Worm (Caenorhabditis elegans): Measurements from ENCODE around the gene srt-47.
A peak's percentile ranks its signal among the peaks of the same experiment; 100 is the strongest.

Gene srt-47

DNA sequence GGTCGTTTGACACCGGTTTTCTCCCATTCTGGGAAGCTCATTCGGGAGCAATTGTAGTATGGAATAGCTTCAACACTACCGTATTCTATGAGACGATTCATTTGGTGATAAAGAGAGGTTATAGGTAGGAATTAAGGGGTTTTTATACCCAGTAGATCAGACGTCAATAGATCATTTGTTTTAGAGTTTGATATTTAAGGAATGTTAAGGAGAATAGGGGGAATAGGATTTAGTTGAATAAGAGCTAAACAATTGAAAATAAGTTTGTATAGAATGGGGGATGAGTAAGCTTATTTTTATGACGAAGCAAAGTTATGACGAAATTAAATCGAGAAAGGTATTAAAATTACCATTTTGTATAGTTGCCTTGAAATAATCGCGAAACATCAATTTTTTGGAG is at the start of gene srt-47:
srt-47 (minus strand) TSS at position 101 of the 400 bp plus-strand sequence.
- TF ChIP-seq dao-5 (tag; optimal IDR thresholded peaks at IDR 0.05) (no peak), him-1 (tag; optimal IDR thresholded peaks at IDR 0.05) (no peak), W03F9.2 (tag; optimal IDR thresholded peaks at IDR 0.05) (no peak)

DNA sequence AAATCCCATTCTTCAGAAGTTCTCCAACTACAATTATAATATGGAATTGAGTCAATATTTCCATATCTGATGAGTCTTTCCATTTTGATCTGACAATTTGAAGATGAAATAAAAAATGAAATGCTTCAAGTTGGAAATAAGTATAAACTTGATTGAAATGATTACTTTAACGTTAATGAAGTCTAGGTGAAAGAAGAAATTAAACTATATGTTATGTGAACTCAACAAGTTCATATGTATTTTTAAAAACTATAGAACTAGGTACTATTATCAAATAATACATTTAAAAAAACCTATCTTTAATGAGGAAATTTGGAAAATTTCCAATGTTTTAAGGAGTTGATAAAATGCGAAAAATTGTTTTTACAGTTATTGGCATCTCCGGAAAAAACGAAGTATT is 45.1 kb upstream of the srt-47 start, which contains the start of gene srt-49:
srt-49 (minus strand) TSS at position 101 of the 400 bp plus-strand sequence.
- TF ChIP-seq him-1 (tag; optimal IDR thresholded peaks at IDR 0.05) (no peak), W03F9.2 (tag; optimal IDR thresholded peaks at IDR 0.05) (no peak)

DNA sequence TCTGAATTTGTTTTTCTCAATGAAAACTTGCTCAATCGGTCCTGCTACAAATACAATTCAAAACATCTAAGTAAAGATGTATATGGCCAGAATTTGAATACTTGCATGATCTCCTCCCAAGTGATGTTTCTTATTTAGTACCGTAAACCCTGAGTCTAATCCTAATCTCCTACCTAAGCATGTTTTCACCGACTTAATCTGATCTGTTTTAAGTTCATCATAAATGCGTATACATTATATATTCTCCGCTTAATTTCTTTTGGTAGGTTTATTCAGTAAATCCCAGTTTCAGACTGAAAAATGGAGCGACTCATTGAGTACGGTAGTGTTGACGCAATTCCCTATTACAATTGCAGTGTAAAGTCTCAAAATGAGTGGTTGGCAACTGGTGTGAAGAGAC is 21.2 kb upstream of the srt-47 start, which contains the start of gene srt-50:
srt-50 (plus strand) TSS at position 301 of the 400 bp plus-strand sequence.
- TF ChIP-seq him-1 (tag; optimal IDR thresholded peaks at IDR 0.05) (no peak), dao-5 (tag; optimal IDR thresholded peaks at IDR 0.05) (no peak)

DNA sequence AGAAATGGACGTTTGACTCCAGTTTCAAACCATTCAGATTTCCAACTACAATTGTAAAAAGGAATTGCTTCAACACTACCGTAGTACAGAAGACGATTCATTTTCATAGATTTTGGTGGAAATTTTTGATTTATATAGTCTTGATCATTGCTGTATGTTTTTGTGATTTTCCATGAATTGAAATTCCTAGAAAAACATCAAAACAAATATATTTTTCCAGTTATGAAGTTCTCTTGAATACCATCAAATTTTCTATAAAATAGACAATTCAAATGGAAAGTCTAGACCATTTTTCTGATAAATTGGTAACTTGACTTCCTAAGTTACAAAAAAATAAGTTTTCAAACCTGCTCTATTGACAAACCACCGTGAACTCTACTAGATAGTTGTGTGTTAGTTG is 15.6 kb upstream of the srt-47 start, which contains the start of gene srt-48:
srt-48 (minus strand) TSS at position 101 of the 400 bp plus-strand sequence.
- TF ChIP-seq him-1 (tag; optimal IDR thresholded peaks at IDR 0.05): no peak
- TF ChIP-seq dao-5 (tag; optimal IDR thresholded peaks at IDR 0.05): no peak
- no peak for TF ChIP-seq W03F9.2 (tag; optimal IDR thresholded peaks at IDR 0.05)

DNA sequence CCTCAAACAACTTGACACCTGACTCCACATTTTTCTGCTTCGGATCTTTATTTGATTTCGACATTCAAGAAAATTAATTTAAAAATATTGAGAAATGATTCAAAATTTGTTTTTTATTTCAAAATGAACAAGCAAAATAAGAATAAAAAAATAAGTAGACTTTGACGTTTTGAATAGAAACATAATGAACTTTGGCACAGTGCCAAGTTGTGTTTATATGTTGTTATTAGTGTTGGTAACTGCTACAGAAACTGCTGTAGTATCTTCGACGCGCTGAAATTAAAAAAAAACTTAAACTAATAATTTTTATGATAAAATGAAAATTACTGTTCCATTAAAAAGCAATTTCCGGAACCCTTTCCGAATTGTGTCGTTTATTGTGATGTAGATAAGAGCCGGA is 12.5 kb upstream of the srt-47 start, which contains the start of gene Y41E3.18:
Y41E3.18 (minus strand) TSS at position 101 of the 400 bp plus-strand sequence.
- TF ChIP-seq him-1 (tag; optimal IDR thresholded peaks at IDR 0.05) (no peak), W03F9.2 (tag; optimal IDR thresholded peaks at IDR 0.05) (no peak), dao-5 (tag; optimal IDR thresholded peaks at IDR 0.05) (no peak)

DNA sequence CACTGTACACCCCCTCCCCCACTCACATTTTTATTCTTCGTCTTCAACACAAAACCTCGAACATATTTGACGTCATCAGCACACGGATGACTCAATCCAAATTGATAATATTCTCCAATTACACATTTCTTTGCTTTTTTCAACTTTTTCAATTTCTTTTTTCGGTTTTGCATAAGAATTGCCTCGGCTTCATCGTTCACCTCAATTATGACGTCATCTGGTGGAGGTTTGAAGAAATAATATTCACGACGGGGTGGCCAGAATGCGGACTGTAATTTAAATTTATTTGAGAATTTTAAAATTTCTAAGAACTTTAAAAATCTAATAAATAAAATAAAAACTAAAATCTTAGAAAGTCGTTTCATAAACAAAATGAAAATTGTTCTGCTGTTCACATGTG is 10.6 kb upstream of the srt-47 start:
- TF ChIP-seq him-1 (tag; optimal IDR thresholded peaks at IDR 0.05) (no peak), W03F9.2 (tag; optimal IDR thresholded peaks at IDR 0.05) (no peak), dao-5 (tag; optimal IDR thresholded peaks at IDR 0.05) (no peak)

DNA sequence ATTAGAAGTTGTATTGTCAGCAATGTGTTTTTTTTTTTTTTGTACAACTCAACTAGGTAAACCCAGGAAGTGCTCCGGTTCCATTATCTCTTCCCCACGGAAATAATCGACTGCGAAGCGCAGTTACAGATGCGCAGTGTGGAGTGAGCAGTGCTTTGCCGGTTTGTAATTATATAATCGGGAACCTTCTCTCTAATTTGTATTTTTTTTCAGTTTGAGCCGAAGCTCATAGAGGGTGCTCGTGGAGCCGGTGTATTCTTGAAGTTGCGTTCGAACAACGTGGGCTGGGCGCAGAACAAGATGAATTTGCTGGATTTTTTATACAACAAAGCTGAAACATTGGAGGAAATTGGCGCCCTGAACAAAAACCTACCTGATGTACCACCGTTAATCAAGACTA is 4.8 kb upstream of the srt-47 start, which contains the start of gene Y41E3.13:
Y41E3.13 (plus strand) TSS at position 301 of the 400 bp plus-strand sequence.
- TF ChIP-seq him-1 (tag; optimal IDR thresholded peaks at IDR 0.05): no peak
- TF ChIP-seq dao-5 (tag; optimal IDR thresholded peaks at IDR 0.05): no peak
- TF ChIP-seq W03F9.2 (tag; optimal IDR thresholded peaks at IDR 0.05): no peak

DNA sequence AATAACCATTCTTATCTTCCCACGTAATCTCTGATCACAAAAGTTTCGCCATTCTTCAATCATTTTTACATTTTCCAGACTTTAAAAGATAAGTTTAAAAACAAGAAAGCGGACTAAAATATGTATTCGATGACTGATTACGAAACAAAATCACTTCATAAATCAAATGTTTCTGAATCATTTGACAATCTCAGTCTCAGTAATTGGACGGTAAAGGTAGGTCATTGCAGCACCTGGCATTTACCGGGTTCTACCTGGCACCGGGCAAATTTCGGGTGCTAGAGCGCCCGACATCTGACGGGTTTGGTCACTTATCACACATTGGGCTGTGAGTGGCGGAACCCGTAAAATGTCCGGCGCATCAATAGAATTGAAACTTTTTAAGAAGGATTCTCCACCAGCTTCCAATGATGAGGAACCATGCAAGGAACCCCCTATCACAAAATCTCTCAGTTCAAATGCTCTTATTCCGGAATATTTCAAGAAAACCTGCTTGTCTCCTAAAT is 3.0 kb upstream of the srt-47 start, which contains the start of gene Y41E3.19:
Y41E3.19 (plus strand) TSS at position 51 of the 506 bp plus-strand sequence.
- TF ChIP-seq dao-5 (tag; optimal IDR thresholded peaks at IDR 0.05) (no peak), W03F9.2 (tag; optimal IDR thresholded peaks at IDR 0.05) (no peak), him-1 (tag; optimal IDR thresholded peaks at IDR 0.05) (no peak)

DNA sequence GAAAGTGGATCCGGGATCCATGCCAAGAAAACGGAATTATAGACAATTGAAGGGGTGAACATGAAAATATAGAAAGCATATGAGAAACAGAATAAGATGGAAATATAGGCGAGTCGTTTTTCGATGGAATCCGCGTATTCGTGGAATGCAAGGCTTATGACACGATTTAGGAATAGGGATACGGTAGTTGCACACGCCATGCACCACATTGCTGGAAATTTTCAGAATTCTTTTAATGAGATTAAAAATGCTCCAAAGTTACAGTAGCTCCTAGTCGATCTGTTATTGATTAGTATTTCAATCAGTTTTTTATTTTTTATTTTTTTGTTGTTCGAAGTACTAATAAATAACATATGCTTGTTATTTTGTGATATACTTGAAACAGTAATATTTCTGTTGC is 2.1 kb downstream of the srt-47 start:
- no peak for TF ChIP-seq W03F9.2 (tag; optimal IDR thresholded peaks at IDR 0.05)
- no peak for TF ChIP-seq dao-5 (tag; optimal IDR thresholded peaks at IDR 0.05)
- TF ChIP-seq him-1 (tag; optimal IDR thresholded peaks at IDR 0.05): no peak

DNA sequence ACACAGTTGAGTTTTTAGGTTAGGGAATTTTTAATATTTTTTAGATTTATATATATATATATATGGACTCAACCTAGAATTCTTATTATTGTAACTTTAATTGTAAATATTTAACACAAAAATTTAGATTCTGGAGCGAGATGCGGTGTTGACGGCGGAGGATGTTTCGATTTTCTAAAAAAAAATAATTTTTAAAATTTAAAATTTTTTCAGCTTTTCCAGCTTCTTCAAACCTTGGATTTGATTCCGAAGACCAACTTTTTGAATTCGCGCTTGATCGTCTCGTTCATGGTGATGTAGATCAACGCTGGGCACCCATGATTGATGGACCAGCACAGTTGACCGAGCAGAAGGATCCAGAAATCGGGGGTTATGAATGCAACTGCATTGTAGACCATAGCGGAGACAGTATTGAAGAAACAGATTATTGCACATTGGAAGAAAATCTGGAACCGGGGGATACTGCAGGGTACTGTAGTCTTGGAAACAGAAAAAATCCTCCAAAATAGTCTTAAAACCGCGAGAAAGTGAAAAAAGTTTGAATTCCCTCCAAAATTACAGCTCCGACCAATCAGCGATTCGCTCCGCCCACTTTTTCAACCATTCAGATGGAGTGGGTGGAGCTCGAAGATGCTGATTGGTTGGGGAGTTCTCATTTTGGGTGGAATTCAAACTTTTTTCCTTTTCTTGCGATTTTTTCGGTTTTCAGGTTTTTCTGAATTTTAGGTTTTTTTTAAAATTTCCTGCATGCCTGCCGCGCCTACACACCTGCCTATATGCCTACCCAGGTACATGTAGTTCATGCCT is 3.7 kb downstream of the srt-47 start:
- TF ChIP-seq him-1 (tag; optimal IDR thresholded peaks at IDR 0.05): no peak
- TF ChIP-seq dao-5 (tag; optimal IDR thresholded peaks at IDR 0.05): no peak
- no peak for TF ChIP-seq W03F9.2 (tag; optimal IDR thresholded peaks at IDR 0.05)

DNA sequence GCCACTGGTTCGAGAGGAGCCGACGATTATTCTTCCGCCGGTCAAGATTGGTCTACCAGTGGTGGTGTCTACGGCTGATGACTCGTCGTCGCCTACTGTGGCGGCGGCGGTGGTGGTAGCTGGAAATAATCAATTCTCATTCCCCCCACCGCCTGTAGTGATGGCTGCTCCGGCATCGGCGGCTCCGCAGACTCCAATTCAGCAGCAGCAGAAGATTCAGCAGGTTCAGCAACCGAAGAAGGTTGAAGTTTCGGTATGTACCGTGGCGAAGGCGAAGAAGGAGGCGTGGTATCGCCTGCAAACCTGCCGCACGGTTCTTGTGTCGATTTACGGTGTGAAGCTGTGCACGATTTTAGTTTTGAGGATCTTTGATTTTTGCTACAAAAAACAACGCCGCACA is 7.0 kb downstream of the srt-47 start:
- no peak for TF ChIP-seq W03F9.2 (tag; optimal IDR thresholded peaks at IDR 0.05)
- no peak for TF ChIP-seq dao-5 (tag; optimal IDR thresholded peaks at IDR 0.05)
- TF ChIP-seq him-1 (tag; optimal IDR thresholded peaks at IDR 0.05): no peak

DNA sequence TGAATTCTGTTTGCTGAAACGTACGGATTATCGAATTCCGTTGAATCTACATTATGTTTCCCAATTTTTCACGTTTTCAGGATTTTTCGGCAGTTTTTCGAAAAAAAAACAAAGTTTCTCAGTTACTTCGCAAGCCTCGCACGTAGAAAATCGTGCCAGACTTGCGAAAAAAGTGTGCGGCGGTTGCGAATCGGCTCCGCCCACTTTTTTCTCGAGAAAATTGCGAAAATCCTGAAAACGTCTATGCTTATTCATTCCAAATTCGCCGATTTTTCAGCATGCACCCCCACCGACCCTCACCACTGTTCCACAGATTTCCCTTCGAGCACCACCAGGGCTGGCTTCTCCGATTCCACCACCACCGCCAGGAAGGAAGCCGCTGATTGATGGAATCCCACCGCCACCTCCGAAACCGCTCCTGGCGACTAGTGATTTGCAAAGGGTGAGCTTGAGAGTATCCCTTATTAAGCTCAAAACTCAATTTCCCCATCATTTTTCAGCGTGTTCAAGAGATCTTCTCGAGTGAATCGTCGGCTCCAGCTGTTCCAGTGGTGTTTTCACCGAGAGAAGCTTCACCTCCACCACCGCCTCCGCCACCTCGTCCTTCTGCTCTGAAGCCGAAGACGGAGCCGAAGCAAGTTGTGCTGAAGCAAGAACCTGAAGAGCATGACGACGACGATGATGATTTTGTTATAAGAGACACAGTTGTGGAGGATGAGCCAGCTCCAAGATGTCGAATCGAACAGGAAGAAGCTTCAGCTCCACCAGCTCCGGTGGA is 10.8 kb downstream of the srt-47 start:
- TF ChIP-seq dao-5 (tag; optimal IDR thresholded peaks at IDR 0.05) (no peak), W03F9.2 (tag; optimal IDR thresholded peaks at IDR 0.05) (no peak), him-1 (tag; optimal IDR thresholded peaks at IDR 0.05) (no peak)

DNA sequence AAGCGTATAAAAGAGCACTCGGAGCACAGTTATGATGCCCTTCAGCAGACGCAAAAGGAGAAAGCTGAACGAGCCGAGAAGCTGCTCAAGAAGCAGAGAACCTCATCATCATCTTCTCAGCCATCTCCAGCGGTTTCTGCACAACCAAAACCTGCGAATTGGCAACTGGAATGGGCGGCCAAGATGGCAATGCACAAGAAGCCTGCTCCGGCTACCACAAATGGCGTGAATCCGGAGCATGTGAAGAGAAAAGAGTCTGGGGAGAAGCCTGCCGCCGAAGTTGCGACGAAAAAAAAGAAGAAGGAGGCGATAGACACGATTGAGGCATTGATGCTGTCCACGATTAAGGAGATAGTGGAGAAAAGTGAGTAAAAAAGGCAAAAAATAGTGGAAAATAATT is 12.0 kb downstream of the srt-47 start:
- TF ChIP-seq him-1 (tag; optimal IDR thresholded peaks at IDR 0.05) (no peak), W03F9.2 (tag; optimal IDR thresholded peaks at IDR 0.05) (no peak), dao-5 (tag; optimal IDR thresholded peaks at IDR 0.05) (no peak)

DNA sequence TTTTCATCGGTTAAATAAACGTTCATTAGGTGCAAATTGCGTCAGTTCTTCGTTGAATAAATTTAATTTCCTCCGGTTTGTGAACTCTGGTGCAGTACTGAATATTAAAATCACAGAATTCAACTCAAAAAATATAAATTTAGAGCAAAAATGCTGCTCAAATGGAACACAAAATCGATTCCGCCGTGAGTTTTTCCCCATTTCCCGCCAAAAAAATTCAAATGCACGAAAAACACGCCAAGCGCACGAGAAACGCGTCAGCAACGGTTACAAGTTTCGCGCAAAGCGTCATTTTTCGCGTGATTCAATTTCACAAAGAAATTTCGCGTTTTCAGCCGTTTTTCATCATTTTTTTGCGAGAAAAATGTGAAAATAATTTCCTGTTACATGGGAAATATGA is 13.7 kb downstream of the srt-47 start, which contains the start of gene hrpu-1:
hrpu-1 (plus strand) TSS at position 140 of the 400 bp plus-strand sequence.
- peak; percentile 5 for TF ChIP-seq him-1 (tag; optimal IDR thresholded peaks at IDR 0.05)
- peak; percentile 86 for TF ChIP-seq W03F9.2 (tag; optimal IDR thresholded peaks at IDR 0.05)
- TF ChIP-seq dao-5 (tag; optimal IDR thresholded peaks at IDR 0.05): no peak
